Worm (Caenorhabditis elegans): Measurements from ENCODE around the gene nyn-1.

DNA sequence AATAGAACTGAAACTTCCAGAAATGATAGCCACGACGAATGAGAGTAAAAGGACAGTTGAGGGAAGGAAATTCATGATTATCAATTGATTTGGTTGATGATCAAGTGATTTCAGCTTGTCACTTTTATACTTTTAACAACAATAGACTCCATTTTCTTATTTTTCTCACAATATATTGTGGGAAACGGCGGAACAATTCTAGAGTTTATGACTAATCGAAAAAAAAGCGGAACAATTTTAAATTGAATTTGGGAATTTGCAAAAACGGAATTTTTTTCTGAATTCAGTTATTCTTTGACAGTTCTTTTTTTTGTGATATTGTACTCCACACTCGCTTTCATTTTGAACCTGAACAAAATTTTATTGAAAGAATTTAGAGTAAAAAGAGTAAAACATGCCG is 22.7 kb downstream of the nyn-1 start, which contains the start of gene Y45F10C.4:
- TF ChIP-seq ama-1 (optimal IDR thresholded peaks at IDR 0.05), result no peak
- no peak for TF ChIP-seq scrt-1 (GFP tag; IDR thresholded peaks at IDR 0.05)
- no peak for TF ChIP-seq B0310.2 (tag; optimal IDR thresholded peaks at IDR 0.05)
- no peak for TF ChIP-seq flt-1 (GFP tag; IDR thresholded peaks at IDR 0.05)
